Fruit fly (Drosophila melanogaster) whole organism, embryonic: ENCODE measurements around the gene CG13117.

Source experiments
- Ada2b ChIP-seq: fragments of 200-800 bp; sonication (Bioruptor generic); IDR thresholded peaks from 2 replicates; pipeline ENCODE4 v1.3.6; 2022; ENCODE audit warnings: missing biosample characterization, missing genetic modification characterization
- Awh ChIP-seq: fragments of 200-800 bp; sonication (Bioruptor generic); IDR thresholded peaks from 2 replicates; pipeline ENCODE4, ENCODE4 v1.3.6; 2022; ENCODE audit warnings: missing biosample characterization, missing genetic modification characterization
- B-H1 ChIP-seq: fragments of 200-800 bp; sonication (Bioruptor generic); IDR thresholded peaks from 3 replicates; pipeline ENCODE4 v1.3.6; 2022; ENCODE audit warnings: missing biosample characterization, missing genetic modification characterization
- CG10147 ChIP-seq: fragments of 200-800 bp; sonication (Bioruptor generic); optimal IDR thresholded peaks from 2 replicates; lab custom pipeline; 2019; ENCODE audit warnings: missing biosample characterization, mild to moderate bottlenecking, missing genetic modification characterization, moderate library complexity
- CG10979 ChIP-seq: fragments of 200-800 bp; sonication (Bioruptor generic); optimal IDR thresholded peaks from 2 replicates; lab custom pipeline; 2018; ENCODE audit warnings: missing biosample characterization, mild to moderate bottlenecking, missing genetic modification characterization, moderate library complexity
- CG11093 ChIP-seq: fragments of 200-800 bp; sonication (Bioruptor generic); IDR thresholded peaks from 3 replicates; pipeline ENCODE4 v1.3.6; 2022; ENCODE audit warnings: missing biosample characterization, missing genetic modification characterization
- CG13424 ChIP-seq: fragments of 200-800 bp; sonication (Bioruptor generic); optimal IDR thresholded peaks from 2 replicates; lab custom pipeline; 2019; ENCODE audit warnings: missing biosample characterization, mild to moderate bottlenecking, missing genetic modification characterization, moderate library complexity
- CG14860 ChIP-seq: fragments of 200-800 bp; sonication (Bioruptor generic); IDR thresholded peaks from 3 replicates; pipeline ENCODE4 v1.3.6; 2022; ENCODE audit warnings: missing biosample characterization, missing genetic modification characterization; ENCODE audit not compliant: partially characterized antibody
- CG16815 ChIP-seq: fragments of 200-800 bp; sonication (Bioruptor generic); optimal IDR thresholded peaks from 3 replicates; lab custom pipeline; 2017; ENCODE audit warnings: missing biosample characterization, mild to moderate bottlenecking, missing genetic modification characterization
- CG17385 ChIP-seq: fragments of 200-800 bp; sonication (Bioruptor generic); optimal IDR thresholded peaks from 3 replicates; lab custom pipeline; 2018; ENCODE audit warnings: missing biosample characterization, mild to moderate bottlenecking, missing genetic modification characterization
- CG17829 ChIP-seq: fragments of 200-800 bp; optimal IDR thresholded peaks from 2 replicates; lab custom pipeline; 2019; ENCODE audit warnings: missing biosample characterization, mild to moderate bottlenecking, missing genetic modification characterization, moderate library complexity
- CG18476 ChIP-seq: fragments of 200-800 bp; sonication (Bioruptor generic); optimal IDR thresholded peaks from 2 replicates; lab custom pipeline; 2016; ENCODE audit warnings: missing biosample characterization, mild to moderate bottlenecking, missing genetic modification characterization
- CG2120 ChIP-seq: fragments of 200-800 bp; sonication (Bioruptor generic); optimal IDR thresholded peaks from 3 replicates; lab custom pipeline; 2016; ENCODE audit warnings: missing biosample characterization, missing genetic modification characterization
- CG4617 ChIP-seq: fragments of 200-800 bp; sonication (Bioruptor generic); optimal IDR thresholded peaks from 3 replicates; lab custom pipeline; 2016; ENCODE audit warnings: missing biosample characterization, missing genetic modification characterization, borderline replicate concordance
- CG6254 ChIP-seq: fragments of 200-800 bp; sonication (Bioruptor generic); optimal IDR thresholded peaks from 3 replicates; lab custom pipeline; 2017; ENCODE audit warnings: mild to moderate bottlenecking, missing biosample characterization, missing genetic modification reagents, missing genetic modification characterization
- CG6813 ChIP-seq: fragments of 200-800 bp; sonication (Bioruptor generic); optimal IDR thresholded peaks from 2 replicates; lab custom pipeline; 2017; ENCODE audit warnings: missing biosample characterization, missing genetic modification characterization, mild to moderate bottlenecking, moderate library complexity, missing genetic modification reagents
- CHES-1-like ChIP-seq: fragments of 200-800 bp; sonication (Bioruptor generic); optimal IDR thresholded peaks from 2 replicates; lab custom pipeline; 2016; ENCODE audit warnings: missing biosample characterization, missing genetic modification characterization
- Camta ChIP-seq: fragments of 200-800 bp; sonication (Bioruptor generic); optimal IDR thresholded peaks from 2 replicates; lab custom pipeline; 2016; ENCODE audit warnings: missing biosample characterization, missing genetic modification characterization
- Fer1 ChIP-seq: fragments of 200-800 bp; sonication (Bioruptor generic); optimal IDR thresholded peaks from 2 replicates; lab custom pipeline; 2017; ENCODE audit warnings: missing biosample characterization, mild to moderate bottlenecking, missing genetic modification characterization
- Fer3 ChIP-seq: fragments of 200-800 bp; sonication (Bioruptor generic); optimal IDR thresholded peaks from 2 replicates; lab custom pipeline; 2018; ENCODE audit warnings: missing biosample characterization, mild to moderate bottlenecking, missing genetic modification characterization, moderate library complexity
- GATAe ChIP-seq: fragments of 200-800 bp; sonication (Bioruptor generic); conservative IDR thresholded peaks from 2 replicates; pipeline ENCODE4 v1.3.6; 2022; ENCODE audit warnings: missing biosample characterization, missing genetic modification characterization
- Gug ChIP-seq: fragments of 200-800 bp; sonication (Bioruptor generic); IDR thresholded peaks from 4 replicates; pipeline ENCODE4 v1.3.6; 2022; ENCODE audit warnings: missing biosample characterization, missing genetic modification characterization
- Hmr ChIP-seq: fragments of 200-800 bp; sonication (Bioruptor generic); optimal IDR thresholded peaks from 3 replicates; lab custom pipeline; 2017; ENCODE audit warnings: mild to moderate bottlenecking, missing biosample characterization, missing genetic modification reagents, missing genetic modification characterization
- Hr78 ChIP-seq, 2 experiments: fragments of 200-800 bp in 1 of 2; fragments of >200 bp in 1 of 2; sonication (Bioruptor generic) in 1 of 2; optimal IDR thresholded peaks; 2 replicates each; lab custom pipeline; 2017 to 2019; ENCODE audit warnings: missing biosample characterization in 2 of 2, missing genetic modification characterization in 2 of 2, mild to moderate bottlenecking in 1 of 2, moderate library complexity in 1 of 2
- Lim3 ChIP-seq: fragments of 200-800 bp; sonication (Bioruptor generic); IDR thresholded peaks from 2 replicates; pipeline ENCODE4 v1.3.6; 2022; ENCODE audit warnings: missing biosample characterization, missing genetic modification characterization
- Ptx1 ChIP-seq: fragments of 200-800 bp; sonication (Bioruptor generic); IDR thresholded peaks from 2 replicates; pipeline ENCODE4 v1.3.6; 2022; ENCODE audit warnings: missing biosample characterization, missing genetic modification characterization
- Scr ChIP-seq: fragments of 200-800 bp; sonication (Bioruptor generic); IDR thresholded peaks from 2 replicates; pipeline ENCODE4 v1.3.6; 2022; ENCODE audit warnings: missing biosample characterization, missing genetic modification characterization; ENCODE audit not compliant: partially characterized antibody
- Six4 ChIP-seq: fragments of 200-800 bp; sonication (Bioruptor generic); optimal IDR thresholded peaks from 2 replicates; lab custom pipeline; 2016; ENCODE audit warnings: missing biosample characterization, missing genetic modification characterization
- Spps ChIP-seq: fragments of 200-800 bp; sonication (Bioruptor generic); optimal IDR thresholded peaks from 2 replicates; lab custom pipeline; 2018; ENCODE audit warnings: missing biosample characterization, mild to moderate bottlenecking, missing genetic modification characterization
- Usf ChIP-seq: fragments of 200-800 bp; sonication (Bioruptor generic); optimal IDR thresholded peaks from 2 replicates; lab custom pipeline; 2017; ENCODE audit warnings: missing genotype, missing biosample characterization, missing genetic modification characterization
- Vsx1 ChIP-seq: fragments of 200-800 bp; sonication (Bioruptor generic); optimal IDR thresholded peaks from 2 replicates; lab custom pipeline; 2017; ENCODE audit warnings: missing biosample characterization, mild to moderate bottlenecking, missing genetic modification characterization, missing genetic modification reagents
- bbx ChIP-seq: fragments of 200-800 bp; sonication (Bioruptor generic); IDR thresholded peaks from 2 replicates; pipeline ENCODE4 v1.3.6; 2022; ENCODE audit warnings: missing biosample characterization, missing genetic modification characterization; ENCODE audit not compliant: partially characterized antibody
- caup ChIP-seq: fragments of 200-800 bp; sonication (Bioruptor generic); optimal IDR thresholded peaks from 3 replicates; lab custom pipeline; 2017; ENCODE audit warnings: missing biosample characterization, mild to moderate bottlenecking, missing genetic modification characterization, moderate library complexity; ENCODE audit not compliant: severe bottlenecking
- esg ChIP-seq: fragments of 200-800 bp; sonication (Bioruptor generic); conservative IDR thresholded peaks from 2 replicates; pipeline ENCODE4 v1.3.6; 2022; ENCODE audit warnings: missing biosample characterization, missing genetic modification characterization
- ftz-f1 ChIP-seq: fragments of 200-800 bp; sonication (Bioruptor generic); optimal IDR thresholded peaks from 2 replicates; lab custom pipeline; 2016; ENCODE audit warnings: missing biosample characterization, missing genetic modification characterization
- fu2 ChIP-seq: fragments of 200-800 bp; sonication (Bioruptor generic); optimal IDR thresholded peaks from 2 replicates; lab custom pipeline; 2016; ENCODE audit warnings: missing biosample characterization, missing genetic modification characterization
- jing ChIP-seq: fragments of 200-800 bp; sonication (Bioruptor generic); optimal IDR thresholded peaks from 2 replicates; lab custom pipeline; 2018; ENCODE audit warnings: missing biosample characterization, mild to moderate bottlenecking, missing genetic modification characterization
- luna ChIP-seq: fragments of 200-800 bp; sonication (Bioruptor generic); optimal IDR thresholded peaks from 2 replicates; lab custom pipeline; 2016; ENCODE audit warnings: missing biosample characterization, missing genetic modification characterization
- mirr ChIP-seq: fragments of 200-800 bp; sonication (Bioruptor generic); optimal IDR thresholded peaks from 3 replicates; lab custom pipeline; 2018; ENCODE audit warnings: missing biosample characterization, mild to moderate bottlenecking, missing genetic modification characterization
- onecut ChIP-seq: fragments of 200-800 bp; sonication (Bioruptor generic); IDR thresholded peaks from 2 replicates; pipeline ENCODE4 v1.3.6; 2022; ENCODE audit warnings: missing biosample characterization, missing genetic modification characterization
- sd ChIP-seq: fragments of 200-800 bp; sonication (Bioruptor generic); optimal IDR thresholded peaks from 3 replicates; lab custom pipeline; 2018; ENCODE audit warnings: missing biosample characterization, mild to moderate bottlenecking, missing genetic modification characterization, moderate library complexity
- tap ChIP-seq: fragments of 200-800 bp; optimal IDR thresholded peaks from 3 replicates; lab custom pipeline; 2019; ENCODE audit warnings: missing biosample characterization, mild to moderate bottlenecking, missing genetic modification characterization, moderate library complexity
- tna ChIP-seq: fragments of 200-800 bp; sonication (Bioruptor generic); IDR thresholded peaks from 2 replicates; pipeline ENCODE4 v1.3.6; 2022; ENCODE audit warnings: missing biosample characterization, missing genetic modification characterization; ENCODE audit not compliant: partially characterized antibody
- twi ChIP-seq: fragments of 200-800 bp; optimal IDR thresholded peaks from 2 replicates; lab custom pipeline; 2019; ENCODE audit warnings: missing biosample characterization, mild to moderate bottlenecking, missing genetic modification characterization, moderate library complexity
- usp ChIP-seq: fragments of >200 bp; optimal IDR thresholded peaks from 2 replicates; lab custom pipeline; 2017; ENCODE audit warnings: missing biosample characterization, missing genetic modification characterization
- zen ChIP-seq: fragments of 200-800 bp; sonication (Bioruptor generic); optimal IDR thresholded peaks from 3 replicates; lab custom pipeline; 2018; ENCODE audit warnings: missing biosample characterization, mild to moderate bottlenecking, missing genetic modification characterization, moderate library complexity

CG13117 gene

dm6 chr2L:9692364-9693348, 43.8 kb upstream of the CG13117 start (continued):
- TF ChIP-seq CG10147 (GFP tag; lab: Kevin White, UChicago) (peak; percentile 32), Fer1 (peak; percentile 58), Usf (GFP tag; lab: Kevin White, UChicago) (no peak), Scr (GFP tag; lab: Robert Waterston, UW) (no peak), esg (GFP tag; lab: Robert Waterston, UW) (peak; percentile 77), jing (GFP tag; lab: Kevin White, UChicago) (no peak), tna (GFP tag; lab: Robert Waterston, UW) (no peak), Camta (peak; percentile 29), CG2120 (GFP tag; lab: Kevin White, UChicago) (peak; percentile 84), Awh (GFP tag; lab: Robert Waterston, UW) (peak; percentile 62), Spps (tag; lab: Kevin White, UChicago) (no peak), CG11093 (GFP tag; lab: Robert Waterston, UW) (peak; percentile 50; the same call in 1 of the 3 replicates), luna (GFP tag; lab: Kevin White, UChicago) (no peak), CG6813 (GFP tag; lab: Kevin White, UChicago) (no peak), CG10979 (tag; lab: Kevin White, UChicago) (peak; percentile 10), Six4 (peak; percentile 22), Lim3 (no peak), CG13424 (tag; lab: Kevin White, UChicago) (peak; percentile 63), Fer3 (tag; lab: Kevin White, UChicago) (peak; percentile 69), CG17829 (tag; lab: Kevin White, UChicago) (peak; percentile 31), zen (tag; lab: Kevin White, UChicago) (no peak), CG18476 (peak; percentile 39), B-H1 (GFP tag; lab: Robert Waterston, UW) (peak; percentile 79), CHES-1-like (GFP tag; lab: Kevin White, UChicago) (no peak), CG16815 (GFP tag; lab: Kevin White, UChicago) (peak; percentile 2), CG4617 (no peak), onecut (GFP tag; lab: Robert Waterston, UW) (no peak), CG6254 (GFP tag; lab: Kevin White, UChicago) (no peak), usp (GFP tag; lab: Kevin White, UChicago) (no peak)
- TF ChIP-seq, all 482 proteins: peak for 243

dm6 chr2L:9693924-9694610, 42.4 kb upstream of the CG13117 start:
- no peak for TF ChIP-seq fu2 (GFP tag; lab: Kevin White, UChicago)
- TF ChIP-seq Hr78 (GFP tag; optimal IDR thresholded peaks at IDR 0.05; lab: Kevin White, UChicago) = peak in 1 of 2 experiments; percentile 92
- no peak for TF ChIP-seq Gug (GFP tag; lab: Robert Waterston, UW)
- no peak for TF ChIP-seq CG14860 (GFP tag; lab: Robert Waterston, UW)
- peak; percentile 28 for TF ChIP-seq ftz-f1 (GFP tag; lab: Kevin White, UChicago)
- TF ChIP-seq caup (GFP tag; lab: Kevin White, UChicago) = peak; percentile 24
- TF ChIP-seq mirr (GFP tag; lab: Kevin White, UChicago) = peak; percentile 77
- TF ChIP-seq sd (tag; lab: Kevin White, UChicago) = peak; percentile 48
- TF ChIP-seq bbx (GFP tag; lab: Robert Waterston, UW) = peak; percentile 14; the same call in 1 of the 2 replicates
- TF ChIP-seq Ptx1 (GFP tag; lab: Robert Waterston, UW) = no peak
- TF ChIP-seq CG17385 (GFP tag; lab: Kevin White, UChicago) = peak; percentile 11
- peak; percentile 30 for TF ChIP-seq Hmr
- no peak for TF ChIP-seq Ada2b (GFP tag; lab: Robert Waterston, UW)
- peak; percentile 68 for TF ChIP-seq GATAe (GFP tag; lab: Robert Waterston, UW)
- TF ChIP-seq twi (tag; lab: Kevin White, UChicago) = peak; percentile 7
- peak; percentile 33 for TF ChIP-seq tap
- peak; percentile 50 for TF ChIP-seq Vsx1
